Worm (Caenorhabditis elegans): ENCODE results near the gene T07A5.1.

DNA sequence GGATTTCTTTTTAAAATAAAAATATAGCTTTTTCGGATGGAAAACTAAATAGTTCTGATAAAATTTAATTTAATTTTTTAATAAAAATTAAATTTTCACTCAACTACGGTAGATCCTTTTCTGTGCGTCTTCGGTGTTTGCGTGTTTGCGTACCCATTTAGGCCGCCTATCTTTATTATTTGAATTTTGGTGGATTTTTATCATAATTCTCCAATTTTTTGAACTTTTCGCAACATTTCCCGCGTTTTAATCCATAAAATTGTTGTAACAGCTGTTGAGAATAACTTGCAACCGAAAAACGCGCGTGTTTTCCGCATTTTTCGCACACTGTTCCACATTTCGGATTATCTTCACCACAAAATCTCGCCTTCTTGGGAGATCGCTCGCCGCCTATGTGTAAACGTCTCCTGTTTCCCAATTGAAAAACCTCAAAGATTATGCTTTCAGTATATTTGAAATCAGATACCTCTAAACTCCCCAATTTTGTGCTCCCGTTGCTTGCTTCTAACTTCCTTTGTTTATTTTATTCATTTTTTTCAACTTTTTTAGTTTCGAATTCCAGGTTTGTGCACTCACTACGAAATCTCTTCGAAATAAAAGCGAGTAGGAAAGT lies 45.7 kb upstream of the T07A5.1 start, which contains the start of gene T07C4.3:
- no peak for TF ChIP-seq ceh-13 (GFP tag; optimal IDR thresholded peaks at IDR 0.05)
- TF ChIP-seq aly-1 (tag; optimal IDR thresholded peaks at IDR 0.05), result no peak
- TF ChIP-seq tra-4 (tag; optimal IDR thresholded peaks at IDR 0.05), result no peak
- TF ChIP-seq hmg-4 (GFP tag; optimal IDR thresholded peaks at IDR 0.05), result no peak
- no peak for TF ChIP-seq tbx-11 (GFP tag; IDR thresholded peaks at IDR 0.05)
- no peak for TF ChIP-seq F13C5.2 (tag; optimal IDR thresholded peaks at IDR 0.05)
